Worm (Caenorhabditis elegans) whole organism, L4/young adult: ENCODE data around the gene allo-1.

Experiments
- W03F9.2 ChIP-seq: fragments of 150-350 bp; optimal IDR thresholded peaks from 2 replicates; lab custom pipeline; 2014; ENCODE audit warnings: missing biosample characterization, missing genetic modification characterization
- dao-5 ChIP-seq: sonication (generic microtip); optimal IDR thresholded peaks from 2 replicates; lab custom pipeline; 2016; ENCODE audit warnings: missing genotype, missing genetic modification characterization, moderate library complexity, missing compliant biosample characterization
- him-1 ChIP-seq: sonication (generic microtip); optimal IDR thresholded peaks from 2 replicates; lab custom pipeline; 2016; ENCODE audit warnings: missing genotype, missing genetic modification reagents, missing genetic modification characterization, missing compliant biosample characterization

DNA sequence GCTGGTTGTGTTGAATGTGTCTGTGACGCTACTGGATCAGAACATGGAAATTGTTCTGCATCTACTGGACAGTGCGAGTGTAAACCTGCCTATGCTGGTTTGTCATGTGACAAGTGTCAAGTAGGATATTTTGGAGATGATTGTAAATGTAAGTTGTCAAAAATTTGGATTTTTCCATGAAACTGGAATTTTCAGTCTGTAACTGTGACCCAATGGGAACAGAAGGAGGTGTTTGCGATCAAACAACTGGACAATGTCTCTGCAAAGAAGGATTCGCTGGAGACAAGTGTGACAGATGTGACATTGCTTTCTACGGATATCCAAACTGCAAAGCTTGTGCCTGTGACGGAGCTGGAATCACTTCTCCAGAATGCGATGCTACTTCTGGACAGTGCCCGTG lies 28.3 kb downstream of the allo-1 start:
- TF ChIP-seq him-1 (no peak), dao-5 (tag; lab: Kevin White, UChicago) (no peak), W03F9.2 (tag; lab: Kevin White, UChicago) (no peak)
